Fruit fly (Drosophila melanogaster): ENCODE measurements around the gene CG18223.

The CG18223 gene

dm6 chr3L:18946956-18947355 lies 26.8 kb upstream of the CG18223 start (continued):
- no peak for TF ChIP-seq pum (GFP tag; optimal IDR thresholded peaks at IDR 0.05)
- no peak for TF ChIP-seq CG17612 (GFP tag; IDR thresholded peaks at IDR 0.05)
- TF ChIP-seq scrt (GFP tag; optimal IDR thresholded peaks at IDR 0.05): no peak
- TF ChIP-seq maf-S (GFP tag; optimal IDR thresholded peaks at IDR 0.05): no peak
- no peak for TF ChIP-seq fd96Cb (tag; optimal IDR thresholded peaks at IDR 0.05)
- no peak for TF ChIP-seq ind (GFP tag; optimal IDR thresholded peaks at IDR 0.05)
- TF ChIP-seq Usf (GFP tag; optimal IDR thresholded peaks at IDR 0.05): no peak
- TF ChIP-seq lab (GFP tag; optimal IDR thresholded peaks at IDR 0.05): peak; percentile 30
- no peak for TF ChIP-seq CG4328 (GFP tag; optimal IDR thresholded peaks at IDR 0.05)
- TF ChIP-seq Myb (GFP tag; optimal IDR thresholded peaks at IDR 0.05): no peak
- TF ChIP-seq Sox100B (GFP tag; optimal IDR thresholded peaks at IDR 0.05): no peak
- 0 out of 2 replicates have a peak, but pooled peaks have one; percentile 28 for TF ChIP-seq stc (GFP tag; IDR thresholded peaks at IDR 0.05)
- TF ChIP-seq CG10321 (GFP tag; IDR thresholded peaks at IDR 0.05): peak; percentile 54; the same call in 1 of the 2 replicates
- TF ChIP-seq lilli (GFP tag; optimal IDR thresholded peaks at IDR 0.05): no peak
- TF ChIP-seq inv (GFP tag; IDR thresholded peaks at IDR 0.05; ENCODE audit: partially characterized antibody): no peak
- no peak for TF ChIP-seq abd-A (tag; optimal IDR thresholded peaks at IDR 0.05)
- no peak for TF ChIP-seq CG9609 (GFP tag; optimal IDR thresholded peaks at IDR 0.05)
- no peak for TF ChIP-seq Elba2 (GFP tag; optimal IDR thresholded peaks at IDR 0.05)
- TF ChIP-seq CTCF (GFP tag; optimal IDR thresholded peaks at IDR 0.05): peak; percentile 15
- TF ChIP-seq CG11560 (tag; IDR thresholded peaks at IDR 0.05): no peak
- no peak for TF ChIP-seq Sin3A (optimal IDR thresholded peaks at IDR 0.05)
- no peak for TF ChIP-seq nerfin-1 (tag; optimal IDR thresholded peaks at IDR 0.05)
- peak; percentile 20; the same call in 1 of the 2 replicates for TF ChIP-seq Nf-YA (GFP tag; IDR thresholded peaks at IDR 0.05)
- TF ChIP-seq wek (GFP tag; optimal IDR thresholded peaks at IDR 0.05): no peak
- no peak for TF ChIP-seq CG17829 (tag; optimal IDR thresholded peaks at IDR 0.05)
- TF ChIP-seq jumu (GFP tag; optimal IDR thresholded peaks at IDR 0.05): no peak
- TF ChIP-seq sqz (GFP tag; optimal IDR thresholded peaks at IDR 0.05): no peak
- no peak for TF ChIP-seq CG12744 (GFP tag; optimal IDR thresholded peaks at IDR 0.05)
- no peak for TF ChIP-seq Sox102F (GFP tag; optimal IDR thresholded peaks at IDR 0.05)
- TF ChIP-seq CG3726 (GFP tag; IDR thresholded peaks at IDR 0.05): no peak
- no peak for TF ChIP-seq trem (tag; optimal IDR thresholded peaks at IDR 0.05)
- TF ChIP-seq CG10209 (GFP tag; optimal IDR thresholded peaks at IDR 0.05): no peak
- no peak for TF ChIP-seq pros (GFP tag; optimal IDR thresholded peaks at IDR 0.05)
- TF ChIP-seq CG1603 (tag; optimal IDR thresholded peaks at IDR 0.05): peak; percentile 19
- no peak for TF ChIP-seq CG9727 (GFP tag; optimal IDR thresholded peaks at IDR 0.05)
- TF ChIP-seq CG10274 (GFP tag; optimal IDR thresholded peaks at IDR 0.05): no peak
- TF ChIP-seq CG9215 (GFP tag; IDR thresholded peaks at IDR 0.05): no peak
- peak; percentile 48; the same call in 1 of the 3 replicates for TF ChIP-seq zfh1 (GFP tag; IDR thresholded peaks at IDR 0.05)
- no peak for TF ChIP-seq CG5953 (GFP tag; IDR thresholded peaks at IDR 0.05)
- TF ChIP-seq pan (optimal IDR thresholded peaks at IDR 0.05): no peak
- peak in 1 of 2 experiments; percentile 26 for TF ChIP-seq pan (GFP tag; optimal IDR thresholded peaks at IDR 0.05 in 1 of 2, IDR thresholded peaks at IDR 0.05 in 1 of 2)
- no peak for TF ChIP-seq slbo (GFP tag; IDR thresholded peaks at IDR 0.05)
- TF ChIP-seq psq (GFP tag; optimal IDR thresholded peaks at IDR 0.05): no peak
- TF ChIP-seq CG17568 (GFP tag; optimal IDR thresholded peaks at IDR 0.05): no peak
- no peak for TF ChIP-seq MESR4 (GFP tag; optimal IDR thresholded peaks at IDR 0.05)
- TF ChIP-seq CG17328 (GFP tag; IDR thresholded peaks at IDR 0.05): no peak
- TF ChIP-seq fd102C (GFP tag; optimal IDR thresholded peaks at IDR 0.05): no peak
- no peak for TF ChIP-seq CG1233 (GFP tag; optimal IDR thresholded peaks at IDR 0.05)
- no peak for TF ChIP-seq CG2129 (GFP tag; IDR thresholded peaks at IDR 0.05; ENCODE audit: partially characterized antibody)
- TF ChIP-seq Ets65A (GFP tag): no peak
- TF ChIP-seq cas (GFP tag; IDR thresholded peaks at IDR 0.05): no peak
- no peak for TF ChIP-seq CG18619 (GFP tag; optimal IDR thresholded peaks at IDR 0.05)
- TF ChIP-seq usp (GFP tag; optimal IDR thresholded peaks at IDR 0.05): no peak
